Worm (Caenorhabditis elegans) whole organism, young adult: ENCODE results near the gene F39E9.14.

Source experiments
- B0261.1 ChIP-seq: sonication (generic microtip); optimal IDR thresholded peaks from 2 replicates; lab custom pipeline; 2016; ENCODE audit warnings: mild to moderate bottlenecking, missing genetic modification characterization, moderate library complexity, missing compliant biosample characterization
- F33H1.4 ChIP-seq: fragments of 200-800 bp; sonication (Bioruptor generic); IDR thresholded peaks from 2 replicates; pipeline ENCODE4 v1.3.6; 2022; ENCODE audit warnings: missing genetic modification reagents, missing genetic modification characterization, missing compliant biosample characterization
- F37B4.10 ChIP-seq: fragments of 200-800 bp; sonication (Bioruptor generic); IDR thresholded peaks from 2 replicates; pipeline ENCODE4 v1.3.6; 2022; ENCODE audit warnings: missing genetic modification characterization, missing compliant biosample characterization
- Y56A3A.18 ChIP-seq: fragments of 200-800 bp; sonication (Bioruptor generic); IDR thresholded peaks from 2 replicates; pipeline ENCODE4 v1.3.6; 2022; ENCODE audit warnings: missing genetic modification reagents, missing genetic modification characterization, missing compliant biosample characterization
- Y67H2A.10 ChIP-seq: fragments of 200-800 bp; sonication (Bioruptor generic); conservative IDR thresholded peaks from 2 replicates; pipeline ENCODE4 v1.3.6; 2022; ENCODE audit warnings: missing genetic modification reagents, missing genetic modification characterization, missing compliant biosample characterization
- Y79H2A.3 ChIP-seq: fragments of 200-800 bp; sonication (Bioruptor generic); conservative IDR thresholded peaks from 2 replicates; pipeline ENCODE4 v1.3.6; 2022; ENCODE audit warnings: missing genetic modification reagents, missing genetic modification characterization, missing compliant biosample characterization
- Y95B8A.8 ChIP-seq: fragments of 200-800 bp; sonication (Bioruptor generic); IDR thresholded peaks from 2 replicates; pipeline ENCODE4 v1.3.6; 2022; ENCODE audit warnings: missing genetic modification reagents, missing genetic modification characterization, missing compliant biosample characterization
- ama-1 ChIP-seq, 3 experiments: fragments of 150-350 bp in 1 of 3; sonication (generic microtip) in 2 of 3; optimal IDR thresholded peaks; 2 replicates each; lab custom pipeline; 2014 to 2018; ENCODE audit warnings: missing biosample characterization in 2 of 3, missing genetic modification characterization in 2 of 3, missing genetic modification reagents in 2 of 3
- atf-7 ChIP-seq: sonication (generic microtip); optimal IDR thresholded peaks from 2 replicates; lab custom pipeline; 2017; ENCODE audit warnings: mild to moderate bottlenecking, missing genetic modification characterization, missing compliant biosample characterization
- ceh-27 ChIP-seq: fragments of 200-800 bp; sonication (Bioruptor generic); optimal IDR thresholded peaks from 2 replicates; lab custom pipeline; 2018; ENCODE audit warnings: mild to moderate bottlenecking, missing genetic modification characterization, moderate library complexity, missing compliant biosample characterization
- ceh-58 ChIP-seq: fragments of 200-800 bp; sonication (Bioruptor generic); IDR thresholded peaks from 2 replicates; pipeline ENCODE4 v1.3.6; 2022; ENCODE audit warnings: missing genetic modification characterization, missing compliant biosample characterization
- chd-7 ChIP-seq: sonication (generic microtip); optimal IDR thresholded peaks from 2 replicates; lab custom pipeline; 2016; ENCODE audit warnings: mild to moderate bottlenecking, missing genetic modification characterization, moderate library complexity, missing compliant biosample characterization
- die-1 ChIP-seq: sonication (generic microtip); optimal IDR thresholded peaks from 2 replicates; lab custom pipeline; 2016; ENCODE audit warnings: missing genotype, mild to moderate bottlenecking, missing genetic modification characterization, missing compliant biosample characterization
- dpl-1 ChIP-seq: fragments of 150-350 bp; optimal IDR thresholded peaks from 2 replicates; lab custom pipeline; 2014; ENCODE audit warnings: missing biosample characterization, missing genetic modification reagents, missing genetic modification characterization
- egrh-3 ChIP-seq: fragments of 200-800 bp; sonication (Bioruptor generic); IDR thresholded peaks from 2 replicates; pipeline ENCODE4 v1.3.6; 2022; ENCODE audit warnings: missing genetic modification reagents, missing genetic modification characterization, missing compliant biosample characterization
- gei-17 ChIP-seq: fragments of 200-800 bp; sonication (Bioruptor generic); optimal IDR thresholded peaks from 2 replicates; lab custom pipeline; 2018; ENCODE audit warnings: mild to moderate bottlenecking, missing genetic modification characterization, missing compliant biosample characterization
- him-1 ChIP-seq: sonication (generic microtip); optimal IDR thresholded peaks from 2 replicates; lab custom pipeline; 2016; ENCODE audit warnings: missing genotype, missing genetic modification reagents, missing genetic modification characterization, missing compliant biosample characterization
- lag-1 ChIP-seq: fragments of 200-800 bp; sonication (Bioruptor generic); IDR thresholded peaks from 2 replicates; pipeline ENCODE4 v1.3.6; 2022; ENCODE audit warnings: missing genetic modification reagents, missing genetic modification characterization, missing compliant biosample characterization
- lin-54 ChIP-seq: fragments of 200-800 bp; sonication (Bioruptor generic); optimal IDR thresholded peaks from 2 replicates; lab custom pipeline; 2018; ENCODE audit warnings: mild to moderate bottlenecking, missing genetic modification characterization, missing compliant biosample characterization
- lsl-1 ChIP-seq: fragments of 200-800 bp; sonication (Bioruptor generic); optimal IDR thresholded peaks from 2 replicates; lab custom pipeline; 2018; ENCODE audit warnings: mild to moderate bottlenecking, missing genetic modification characterization, moderate library complexity, missing compliant biosample characterization
- madf-6 ChIP-seq: fragments of 200-800 bp; sonication (Bioruptor generic); IDR thresholded peaks from 2 replicates; pipeline ENCODE4 v1.3.6; 2022; ENCODE audit warnings: missing genetic modification reagents, missing genetic modification characterization, missing compliant biosample characterization
- mel-28 ChIP-seq: sonication (generic microtip); optimal IDR thresholded peaks from 2 replicates; lab custom pipeline; 2016; ENCODE audit warnings: borderline replicate concordance, mild to moderate bottlenecking, missing genetic modification characterization, missing compliant biosample characterization
- mes-4 ChIP-seq: sonication (generic microtip); optimal IDR thresholded peaks from 2 replicates; lab custom pipeline; 2016; ENCODE audit warnings: missing genotype, missing genetic modification characterization, missing compliant biosample characterization
- mxl-1 ChIP-seq: sonication (generic microtip); optimal IDR thresholded peaks from 2 replicates; lab custom pipeline; 2016; ENCODE audit warnings: missing genetic modification characterization, missing compliant biosample characterization
- pbrm-1 ChIP-seq: fragments of 200-800 bp; sonication (Bioruptor generic); IDR thresholded peaks from 2 replicates; pipeline ENCODE4 v1.3.6; 2022; ENCODE audit warnings: missing genetic modification reagents, missing genetic modification characterization, missing compliant biosample characterization
- sdz-38 ChIP-seq: sonication (generic microtip); optimal IDR thresholded peaks from 2 replicates; lab custom pipeline; 2016; ENCODE audit warnings: missing genotype, missing genetic modification characterization, missing compliant biosample characterization
- snpc-1.3 ChIP-seq: sonication (generic microtip); optimal IDR thresholded peaks from 2 replicates; lab custom pipeline; 2017; ENCODE audit warnings: missing genetic modification characterization, mild to moderate bottlenecking, missing compliant biosample characterization, antibody characterized with exemption, moderate library complexity, missing genotype, missing genetic modification reagents; ENCODE audit not compliant: insufficient read depth
- unc-130 ChIP-seq: sonication (generic microtip); optimal IDR thresholded peaks from 2 replicates; lab custom pipeline; 2016; ENCODE audit warnings: missing genetic modification reagents, missing genetic modification characterization, missing compliant biosample characterization
- zim-3 ChIP-seq: sonication (generic microtip); optimal IDR thresholded peaks from 2 replicates; lab custom pipeline; 2017; ENCODE audit warnings: mild to moderate bottlenecking, missing genetic modification characterization, moderate library complexity, missing compliant biosample characterization
- ztf-18 ChIP-seq: sonication (generic microtip); optimal IDR thresholded peaks from 2 replicates; lab custom pipeline; 2016; ENCODE audit warnings: missing genotype, mild to moderate bottlenecking, missing genetic modification characterization, missing compliant biosample characterization
- ztf-22 ChIP-seq: fragments of 200-800 bp; sonication (Bioruptor generic); optimal IDR thresholded peaks from 2 replicates; lab custom pipeline; 2018; ENCODE audit warnings: mild to moderate bottlenecking, missing genetic modification characterization, moderate library complexity, missing compliant biosample characterization
- ztf-26 ChIP-seq: sonication (generic microtip); optimal IDR thresholded peaks from 2 replicates; lab custom pipeline; 2017; ENCODE audit warnings: missing genetic modification characterization, missing compliant biosample characterization
- ztf-28 ChIP-seq: fragments of 200-800 bp; sonication (Bioruptor generic); IDR thresholded peaks from 2 replicates; pipeline ENCODE4 v1.3.6; 2022; ENCODE audit warnings: missing genetic modification reagents, missing genetic modification characterization, missing compliant biosample characterization

Gene F39E9.14

DNA sequence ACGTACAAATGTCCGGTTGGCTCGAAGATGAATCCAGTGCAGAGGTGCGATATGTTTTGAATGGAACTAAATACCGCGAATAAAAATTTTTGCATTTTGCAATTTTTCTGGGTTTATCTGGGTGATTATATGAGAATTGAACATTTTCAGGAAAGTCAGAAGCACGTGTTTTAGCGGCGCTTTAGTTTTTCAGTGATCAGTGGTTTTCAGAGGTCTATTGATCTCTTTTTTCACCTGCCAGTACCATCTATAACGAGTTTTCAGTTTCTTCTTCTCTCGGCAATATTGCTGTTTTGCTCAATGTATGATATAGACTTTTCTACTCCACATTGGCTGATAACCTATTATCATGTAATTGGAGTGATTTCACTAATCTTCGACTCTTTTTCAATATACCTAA is 3.4 kb downstream of the F39E9.14 start, which contains the start of gene sri-63:
TSS of gene sri-63 (plus strand) at position 301 of the 400 bp plus-strand sequence.
- TF ChIP-seq die-1 (tag; lab: Kevin White, UChicago) (no peak), atf-7 (tag; lab: Kevin White, UChicago) (no peak), ama-1 (optimal IDR thresholded peaks at IDR 0.05; lab: Kevin White, UChicago) (no peak), ama-1 (GFP tag; optimal IDR thresholded peaks at IDR 0.05; lab: Kevin White, UChicago) (no peak), Y79H2A.3 (GFP tag; lab: Robert Waterston, UW) (no peak)

DNA sequence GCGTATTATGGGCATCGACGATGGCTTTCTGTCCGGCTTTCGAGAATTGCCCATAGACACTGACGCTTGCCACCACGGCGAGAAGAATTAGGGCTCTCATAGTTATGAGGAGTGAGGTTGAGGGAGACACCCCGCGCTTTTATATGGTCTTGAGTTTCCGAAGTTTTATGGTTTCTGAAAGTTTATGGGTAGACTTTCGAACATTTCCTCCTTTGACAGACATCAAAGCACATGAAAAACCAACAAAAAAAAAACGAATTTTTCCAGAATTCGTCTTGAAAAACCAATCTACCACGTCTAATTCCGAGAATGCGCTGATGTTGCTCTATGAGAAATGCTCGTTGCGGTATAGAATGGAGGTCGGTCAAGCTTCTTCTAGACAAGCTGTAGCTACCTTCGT is 5.9 kb downstream of the F39E9.14 start, which contains the start of gene scl-15:
TSS of gene scl-15 (minus strand) at position 101 of the 400 bp plus-strand sequence.
- TF ChIP-seq B0261.1 (tag; lab: Kevin White, UChicago) = no peak
- no peak for TF ChIP-seq die-1 (tag; lab: Kevin White, UChicago)
- TF ChIP-seq dpl-1 (GFP tag; lab: Kevin White, UChicago) = no peak
- TF ChIP-seq him-1 (tag; lab: Kevin White, UChicago) = no peak
- TF ChIP-seq ceh-27 (GFP tag; lab: Kevin White, UChicago) = no peak
- TF ChIP-seq F33H1.4 (GFP tag; lab: Robert Waterston, UW) = no peak
- no peak for TF ChIP-seq Y95B8A.8 (GFP tag; lab: Robert Waterston, UW)
- TF ChIP-seq ztf-22 = no peak
- TF ChIP-seq lsl-1 (GFP tag; lab: Kevin White, UChicago) = no peak
- no peak for TF ChIP-seq ztf-26 (tag; lab: Kevin White, UChicago)
- TF ChIP-seq mel-28 (tag; lab: Kevin White, UChicago) = no peak
- TF ChIP-seq lin-54 (GFP tag; lab: Kevin White, UChicago) = no peak
- no peak for TF ChIP-seq sdz-38 (tag; lab: Kevin White, UChicago)
- TF ChIP-seq mxl-1 (tag; lab: Kevin White, UChicago) = no peak
- no peak for TF ChIP-seq pbrm-1
- no peak for TF ChIP-seq ztf-28 (GFP tag; lab: Robert Waterston, UW)
- no peak for TF ChIP-seq egrh-3 (GFP tag; lab: Robert Waterston, UW)
- no peak for TF ChIP-seq Y56A3A.18 (GFP tag; lab: Robert Waterston, UW)
- TF ChIP-seq unc-130 (GFP tag; lab: Kevin White, UChicago) = no peak

DNA sequence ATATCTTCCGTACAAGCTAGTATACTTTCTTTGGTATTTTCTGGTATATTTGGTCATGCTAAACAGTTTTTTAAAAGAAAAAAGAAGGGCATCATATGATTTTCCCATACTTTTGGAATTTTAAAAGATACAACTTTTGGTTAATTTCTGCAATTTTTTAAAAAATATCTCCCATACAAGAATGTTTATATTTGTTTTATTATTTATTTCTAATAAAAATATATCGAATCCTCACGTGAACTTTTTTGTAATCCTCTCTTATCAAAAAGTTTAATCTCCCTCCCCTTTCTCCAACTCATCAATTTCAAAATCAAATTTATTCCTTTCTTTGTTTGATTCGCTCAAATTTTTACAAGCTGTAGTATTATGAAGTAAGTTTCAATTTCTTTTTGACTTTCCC is 8.1 kb downstream of the F39E9.14 start, which contains the start of gene nep-13:
TSS of gene nep-13 (plus strand) at position 301 of the 400 bp plus-strand sequence.
- no peak for TF ChIP-seq F37B4.10 (GFP tag; lab: Robert Waterston, UW)

DNA sequence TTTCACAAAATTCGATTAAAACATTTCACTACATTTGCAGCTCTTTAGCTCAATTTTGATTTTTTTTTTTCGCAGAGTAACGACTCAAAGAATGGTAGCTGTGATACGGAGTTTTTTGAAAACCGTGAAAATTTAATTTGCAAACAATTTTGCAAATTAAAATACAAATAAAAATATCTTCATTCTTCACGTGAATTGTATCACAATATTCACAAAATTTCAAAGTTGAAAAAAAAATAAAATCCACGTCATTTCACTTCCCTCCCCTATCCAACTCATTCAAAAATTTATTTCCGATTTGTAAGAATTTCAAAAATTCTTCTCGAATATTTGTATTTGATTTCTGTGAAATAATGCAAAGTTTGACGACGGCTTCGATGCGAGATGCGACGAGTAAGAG is 11.8 kb downstream of the F39E9.14 start, which contains the start of gene wht-4:
TSS of gene wht-4 (plus strand) at position 301 of the 400 bp plus-strand sequence.
- TF ChIP-seq madf-6 (no peak), ztf-22 (no peak), mes-4 (tag; lab: Kevin White, UChicago) (no peak), gei-17 (GFP tag; lab: Kevin White, UChicago) (no peak), die-1 (tag; lab: Kevin White, UChicago) (no peak), ztf-18 (tag; lab: Kevin White, UChicago) (no peak), him-1 (tag; lab: Kevin White, UChicago) (no peak), snpc-1.3 (no peak), chd-7 (tag; lab: Kevin White, UChicago) (no peak), zim-3 (no peak), ceh-58 (GFP tag; lab: Robert Waterston, UW) (no peak), Y67H2A.10 (GFP tag; lab: Robert Waterston, UW) (no peak), lag-1 (GFP tag; lab: Robert Waterston, UW) (no peak)
